Worm (Caenorhabditis elegans): Measurements from ENCODE around the gene Y82E9BL.5.
"Not testable (repeated sequence)": the region's sequence is repeated elsewhere in the genome, so short reads cannot be mapped to it uniquely, and the experiment has no call there.

Y82E9BL.5 gene

DNA sequence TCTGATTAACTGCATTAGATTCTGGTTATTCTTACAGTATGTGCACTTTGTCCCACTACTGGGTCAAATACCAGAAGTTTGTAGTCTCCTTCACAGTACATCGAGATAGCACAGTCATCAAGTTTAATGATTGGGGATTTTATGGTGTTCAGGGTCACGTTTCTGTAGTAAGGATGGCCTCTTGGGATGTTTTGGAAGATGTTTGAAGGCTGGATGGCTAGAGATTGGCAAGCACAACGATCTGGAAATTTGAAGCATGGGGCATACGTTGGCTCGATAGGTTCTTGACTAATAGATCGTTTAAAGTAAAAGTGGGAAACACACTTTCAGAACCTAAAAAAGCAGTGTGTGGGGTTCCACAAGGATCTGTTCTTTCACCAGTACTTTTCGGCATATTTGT lies 10.5 kb upstream of the Y82E9BL.5 start, which contains the start of gene Y82E9BR.8:
Y82E9BR.8 (minus strand) TSS at position 101 of the 400 bp plus-strand sequence.
- TF ChIP-seq rcor-1 (GFP tag; IDR thresholded peaks at IDR 0.05); ztf-22 (GFP tag; optimal IDR thresholded peaks at IDR 0.05); madf-10 (tag; optimal IDR thresholded peaks at IDR 0.05): not testable (repeated sequence)

DNA sequence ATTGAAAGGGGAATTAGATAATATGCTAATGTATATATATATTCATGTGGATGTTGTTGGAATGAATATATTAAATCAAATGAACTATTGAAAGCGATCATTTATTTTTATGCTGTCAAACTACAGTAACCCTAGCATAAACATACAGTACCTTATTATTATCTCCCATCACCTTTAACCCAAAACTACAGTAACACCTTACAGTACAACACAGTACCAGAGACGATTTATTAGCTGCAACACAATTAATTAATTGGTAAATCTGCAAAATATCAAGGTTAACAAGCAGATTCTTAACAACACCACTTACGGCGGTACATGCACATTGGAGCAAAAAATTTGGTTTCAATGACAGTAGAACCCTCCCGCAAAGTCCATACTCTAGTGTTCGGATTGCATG lies 7.9 kb upstream of the Y82E9BL.5 start, which contains the start of gene Y82E9BL.1:
Y82E9BL.1 (minus strand) TSS at position 101 of the 400 bp plus-strand sequence.
- TF ChIP-seq mxl-1 (tag; optimal IDR thresholded peaks at IDR 0.05): no peak
- no peak for TF ChIP-seq nfyb-1 (GFP tag; IDR thresholded peaks at IDR 0.05)
- TF ChIP-seq F33H1.4 (GFP tag; IDR thresholded peaks at IDR 0.05): no peak
- no peak for TF ChIP-seq snpc-4 (GFP tag; optimal IDR thresholded peaks at IDR 0.05)
- no peak for TF ChIP-seq snpc-4 (tag; optimal IDR thresholded peaks at IDR 0.05)
- TF ChIP-seq snpc-1.3 (tag; optimal IDR thresholded peaks at IDR 0.05; ENCODE audit: insufficient read depth): no peak
- no peak for TF ChIP-seq ceh-58 (GFP tag; IDR thresholded peaks at IDR 0.05)
- TF ChIP-seq attf-5 (GFP tag; optimal IDR thresholded peaks at IDR 0.05): no peak
- TF ChIP-seq repo-1 (tag; optimal IDR thresholded peaks at IDR 0.05): no peak
- no peak for TF ChIP-seq lsy-27 (tag; optimal IDR thresholded peaks at IDR 0.05; ENCODE audit: borderline replicate concordance, insufficient read depth)
- no peak for TF ChIP-seq lin-35 (GFP tag; optimal IDR thresholded peaks at IDR 0.05)
- no peak for TF ChIP-seq ceh-27 (GFP tag; optimal IDR thresholded peaks at IDR 0.05)
- TF ChIP-seq hlh-12 (tag; optimal IDR thresholded peaks at IDR 0.05): no peak
- TF ChIP-seq egrh-3 (GFP tag; IDR thresholded peaks at IDR 0.05): no peak

DNA sequence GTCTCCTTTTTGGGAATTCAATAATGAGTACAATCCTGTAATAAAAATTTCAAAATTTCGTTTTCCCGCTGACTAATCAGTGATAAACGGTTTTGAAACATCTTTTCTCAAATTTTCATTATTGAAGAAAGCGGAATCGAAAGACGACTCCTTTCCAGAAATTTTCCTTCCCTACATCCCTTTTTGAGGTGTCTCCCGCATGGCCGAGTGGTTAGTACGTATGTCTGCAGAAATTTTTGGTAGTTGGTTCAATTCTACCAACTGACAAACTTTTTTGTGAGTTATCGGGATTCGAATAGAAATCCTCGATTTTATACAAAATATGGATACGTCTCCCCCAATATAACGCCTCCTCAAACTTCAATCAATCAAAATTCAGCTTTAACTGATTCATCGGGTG lies 7.1 kb upstream of the Y82E9BL.5 start:
- TF ChIP-seq rpc-1 (optimal IDR thresholded peaks at IDR 0.05): peak; percentile 49
- TF ChIP-seq rpc-1 (tag; optimal IDR thresholded peaks at IDR 0.05): peak; percentile 72
- TF ChIP-seq die-1 (tag; optimal IDR thresholded peaks at IDR 0.05): peak; percentile 25
- peak; percentile 68 for TF ChIP-seq B0261.1 (tag; optimal IDR thresholded peaks at IDR 0.05)
- no peak for TF ChIP-seq ama-1 (optimal IDR thresholded peaks at IDR 0.05)
- no peak for TF ChIP-seq ama-1 (GFP tag; optimal IDR thresholded peaks at IDR 0.05)
- TF ChIP-seq snpc-1.1 (tag; optimal IDR thresholded peaks at IDR 0.05; ENCODE audit: insufficient read depth): peak; percentile 25
- TF ChIP-seq nhr-27 (tag; optimal IDR thresholded peaks at IDR 0.05): no peak
- 0 out of 2 replicates have a peak, but pooled peaks have one; percentile 36 for TF ChIP-seq nfyb-1 (GFP tag; IDR thresholded peaks at IDR 0.05)
- no peak for TF ChIP-seq tlf-1 (GFP tag; optimal IDR thresholded peaks at IDR 0.05)
- peak; percentile 33 for TF ChIP-seq him-1 (tag; optimal IDR thresholded peaks at IDR 0.05)
- TF ChIP-seq T07F8.4 (tag; optimal IDR thresholded peaks at IDR 0.05): no peak
- TF ChIP-seq tbp1 (GFP tag; optimal IDR thresholded peaks at IDR 0.05): peak; percentile 85
- TF ChIP-seq lsy-27 (tag; optimal IDR thresholded peaks at IDR 0.05; ENCODE audit: borderline replicate concordance, insufficient read depth): no peak
- TF ChIP-seq lin-26 (GFP tag; IDR thresholded peaks at IDR 0.05): peak; percentile 64; the same call in 1 of the 2 replicates

DNA sequence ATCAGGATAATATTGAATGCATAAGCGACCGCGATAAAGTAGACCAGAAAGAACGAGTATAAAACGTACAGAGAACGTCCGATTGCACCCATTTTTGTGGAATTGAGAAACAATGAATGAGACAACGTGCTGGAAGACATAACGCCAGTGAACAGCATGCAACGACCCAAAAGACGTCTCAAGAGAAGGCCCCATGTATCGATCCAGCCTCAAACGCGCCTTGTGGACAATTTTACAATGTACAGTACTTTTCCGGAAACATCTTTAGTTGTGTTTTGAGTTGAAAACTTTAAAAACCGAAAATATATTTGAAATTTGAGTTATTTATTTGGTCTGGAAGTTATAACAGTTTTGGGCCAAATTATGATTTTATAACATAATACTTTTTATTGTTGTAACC lies 3.3 kb upstream of the Y82E9BL.5 start, which contains the start of gene Y82E9BL.3:
Y82E9BL.3 (minus strand) TSS at position 101 of the 400 bp plus-strand sequence.
- TF ChIP-seq tbp1 (GFP tag; optimal IDR thresholded peaks at IDR 0.05): no peak
- no peak for TF ChIP-seq snpc-4 (GFP tag; optimal IDR thresholded peaks at IDR 0.05)
- TF ChIP-seq snpc-4 (tag; optimal IDR thresholded peaks at IDR 0.05): no peak
- no peak for TF ChIP-seq lsy-27 (tag; optimal IDR thresholded peaks at IDR 0.05; ENCODE audit: borderline replicate concordance, insufficient read depth)
- no peak for TF ChIP-seq aptf-3 (GFP tag; IDR thresholded peaks at IDR 0.05)
- no peak for TF ChIP-seq nhr-90 (tag; optimal IDR thresholded peaks at IDR 0.05)
- TF ChIP-seq madf-10 (tag; optimal IDR thresholded peaks at IDR 0.05): no peak
- TF ChIP-seq Y79H2A.3 (GFP tag; conservative IDR thresholded peaks at IDR 0.05): no peak
- no peak for TF ChIP-seq Y53G8AR.9 (GFP tag; conservative IDR thresholded peaks at IDR 0.05)
- TF ChIP-seq snpc-1.3 (tag; optimal IDR thresholded peaks at IDR 0.05; ENCODE audit: insufficient read depth): no peak
- TF ChIP-seq sdz-38 (tag; optimal IDR thresholded peaks at IDR 0.05): no peak
- no peak for TF ChIP-seq ztf-28 (GFP tag; IDR thresholded peaks at IDR 0.05)
- TF ChIP-seq B0019.2 (GFP tag; conservative IDR thresholded peaks at IDR 0.05): no peak
- TF ChIP-seq bed-2 (GFP tag; IDR thresholded peaks at IDR 0.05): no peak
- no peak for TF ChIP-seq lag-1 (GFP tag; IDR thresholded peaks at IDR 0.05)
- no peak for TF ChIP-seq lin-54 (GFP tag; optimal IDR thresholded peaks at IDR 0.05)
- no peak for TF ChIP-seq zfh-2 (GFP tag; conservative IDR thresholded peaks at IDR 0.05)
- no peak for TF ChIP-seq sptf-2 (GFP tag; optimal IDR thresholded peaks at IDR 0.05)
- no peak for TF ChIP-seq F57C9.4 (tag; optimal IDR thresholded peaks at IDR 0.05)
- TF ChIP-seq attf-3 (GFP tag; conservative IDR thresholded peaks at IDR 0.05): no peak
- TF ChIP-seq T26A5.8 (tag; optimal IDR thresholded peaks at IDR 0.05): no peak

Measured in whole organism, young adult.